Worm (Caenorhabditis elegans) whole organism, L2 larva: ENCODE data around the gene F08G12.3.

Source experiments
- F13H6.1 ChIP-seq: sonication (generic microtip); optimal IDR thresholded peaks from 2 replicates; lab custom pipeline; 2016; ENCODE audit warnings: missing genetic modification characterization, missing compliant biosample characterization
- ama-1 ChIP-seq: fragments of 150-350 bp; optimal IDR thresholded peaks from 2 replicates; lab custom pipeline; 2018; ENCODE audit warnings: inconsistent platforms
- blmp-1 ChIP-seq: sonication (generic microtip); optimal IDR thresholded peaks from 2 replicates; lab custom pipeline; 2017; ENCODE audit warnings: missing genetic modification characterization, mild to moderate bottlenecking, missing compliant biosample characterization, antibody characterized with exemption, moderate library complexity; ENCODE audit not compliant: insufficient read depth
- crh-2 ChIP-seq: sonication (generic microtip); optimal IDR thresholded peaks from 2 replicates; lab custom pipeline; 2017; ENCODE audit warnings: missing biosample characterization, missing genetic modification characterization
- fos-1 ChIP-seq: fragments of 150-350 bp; optimal IDR thresholded peaks from 2 replicates; lab custom pipeline; 2014; ENCODE audit warnings: missing biosample characterization, missing genetic modification characterization
- nhr-129 ChIP-seq: fragments of 150-350 bp; optimal IDR thresholded peaks from 2 replicates; lab custom pipeline; 2014; ENCODE audit warnings: missing biosample characterization, missing genetic modification characterization
- nhr-21 ChIP-seq: fragments of 150-350 bp; optimal IDR thresholded peaks from 2 replicates; lab custom pipeline; 2014; ENCODE audit warnings: missing biosample characterization, missing genetic modification characterization
- nhr-23 ChIP-seq: fragments of 150-350 bp; optimal IDR thresholded peaks from 2 replicates; lab custom pipeline; 2014; ENCODE audit warnings: missing biosample characterization, missing genetic modification reagents, missing genetic modification characterization
- sma-9 ChIP-seq, 2 experiments: fragments of 150-350 bp in 1 of 2; sonication (generic microtip) in 1 of 2; optimal IDR thresholded peaks; 2 replicates each; lab custom pipeline; 2014 to 2016; ENCODE audit warnings: missing genetic modification characterization in 2 of 2, mild to moderate bottlenecking in 1 of 2, missing biosample characterization in 1 of 2, missing compliant biosample characterization in 1 of 2, missing genetic modification reagents in 1 of 2, moderate library complexity in 1 of 2
- unc-55 ChIP-seq: fragments of 150-350 bp; sonication (generic microtip); optimal IDR thresholded peaks from 3 replicates; lab custom pipeline; 2014; ENCODE audit warnings: missing biosample characterization, missing genetic modification reagents, missing genetic modification characterization

F08G12.3 gene

DNA sequence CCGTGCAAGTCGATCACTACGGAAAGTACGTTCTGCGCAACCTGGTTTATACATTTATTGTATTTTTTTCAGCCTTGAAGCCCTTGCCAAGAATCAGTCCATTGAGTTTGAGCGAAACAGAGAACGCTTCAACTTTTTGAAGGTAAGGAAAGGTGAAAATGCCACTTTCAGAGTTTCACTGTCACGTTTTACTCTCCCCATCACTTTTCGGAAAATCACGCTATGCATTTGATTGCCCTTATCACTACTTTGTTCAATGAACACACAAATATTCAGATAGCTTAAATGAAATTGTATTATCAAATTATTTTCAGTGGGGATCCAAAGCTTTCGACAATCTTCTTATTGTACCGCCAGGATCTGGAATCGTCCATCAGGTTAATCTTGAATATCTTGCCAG lies 40.4 kb downstream of the F08G12.3 start:
- TF ChIP-seq nhr-21 (tag; lab: Kevin White, UChicago): no peak
- TF ChIP-seq crh-2 (tag; lab: Kevin White, UChicago): peak; percentile 64

DNA sequence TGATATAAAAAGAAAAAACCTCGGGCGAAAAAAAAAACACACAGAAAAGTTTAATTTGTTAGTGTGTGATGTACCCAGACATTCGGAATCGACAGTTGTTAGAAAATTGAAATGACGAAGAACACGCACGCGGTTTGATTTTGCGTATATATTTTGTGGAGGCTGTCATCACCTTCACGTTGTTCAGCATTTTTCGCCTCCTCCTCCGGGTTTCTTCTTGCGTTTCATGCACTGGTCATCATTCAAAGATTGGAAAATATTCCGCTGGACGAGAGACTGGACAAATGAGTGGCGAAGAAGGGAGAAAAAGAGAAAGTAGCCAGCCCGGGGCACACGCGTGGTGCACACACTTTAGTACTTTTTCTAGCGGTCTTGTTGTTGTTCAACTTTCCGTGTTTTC lies 44.8 kb downstream of the F08G12.3 start:
- TF ChIP-seq ama-1 (lab: Kevin White, UChicago) (no peak), nhr-129 (tag; lab: Kevin White, UChicago) (peak; percentile 52), fos-1 (tag; lab: Kevin White, UChicago) (peak; percentile 27), F13H6.1 (tag; lab: Kevin White, UChicago) (peak; percentile 8), unc-55 (GFP tag; lab: Kevin White, UChicago) (no peak)
- TF ChIP-seq, all 48 proteins: peak for 3

DNA sequence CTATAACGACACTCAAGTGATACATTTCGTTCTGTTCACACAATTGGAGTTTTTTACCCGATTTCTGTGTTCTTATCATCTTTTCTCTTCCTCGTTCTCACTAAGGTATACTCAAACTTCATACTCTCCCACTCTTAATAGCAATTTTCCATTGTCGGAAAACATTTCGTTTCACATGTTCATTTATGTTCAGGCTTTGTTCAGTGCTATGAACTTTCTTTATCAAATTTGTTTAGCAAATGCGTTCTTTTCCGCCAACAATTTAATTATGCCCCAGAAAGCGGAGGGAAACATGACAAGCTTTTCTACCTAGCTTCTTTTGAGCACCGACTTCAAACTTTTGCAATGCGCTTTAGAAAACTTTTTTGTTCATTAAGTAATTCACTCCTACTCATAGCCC lies 45.4 kb downstream of the F08G12.3 start:
- TF ChIP-seq sma-9 (GFP tag; optimal IDR thresholded peaks at IDR 0.05; lab: Kevin White, UChicago): peak; percentile 9
- TF ChIP-seq sma-9 (tag; optimal IDR thresholded peaks at IDR 0.05; lab: Kevin White, UChicago): no peak
- no peak for TF ChIP-seq nhr-23

DNA sequence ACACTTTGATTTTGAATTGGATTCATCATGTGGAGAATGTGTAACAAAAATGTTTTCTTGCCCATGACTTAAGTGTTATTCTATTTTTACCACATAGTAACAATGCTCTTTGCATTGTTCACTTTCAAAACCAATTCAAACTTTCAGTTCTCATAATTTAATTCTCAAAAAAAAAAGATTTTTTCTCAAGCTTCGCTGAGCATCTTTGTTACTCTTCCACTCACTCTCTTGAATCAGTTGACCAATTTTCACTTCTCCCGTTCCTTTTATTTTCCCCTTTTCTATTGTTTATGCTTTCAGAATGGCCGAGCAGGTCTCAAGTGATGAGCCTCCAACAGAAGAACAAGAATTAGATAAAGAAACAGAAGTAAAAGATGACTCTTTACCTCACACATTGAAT lies 46.1 kb downstream of the F08G12.3 start, which contains the start of gene oct-2:
TSS of gene oct-2 (plus strand) at position 301 of the 400 bp plus-strand sequence.
- no peak for TF ChIP-seq nhr-21 (tag; lab: Kevin White, UChicago)

DNA sequence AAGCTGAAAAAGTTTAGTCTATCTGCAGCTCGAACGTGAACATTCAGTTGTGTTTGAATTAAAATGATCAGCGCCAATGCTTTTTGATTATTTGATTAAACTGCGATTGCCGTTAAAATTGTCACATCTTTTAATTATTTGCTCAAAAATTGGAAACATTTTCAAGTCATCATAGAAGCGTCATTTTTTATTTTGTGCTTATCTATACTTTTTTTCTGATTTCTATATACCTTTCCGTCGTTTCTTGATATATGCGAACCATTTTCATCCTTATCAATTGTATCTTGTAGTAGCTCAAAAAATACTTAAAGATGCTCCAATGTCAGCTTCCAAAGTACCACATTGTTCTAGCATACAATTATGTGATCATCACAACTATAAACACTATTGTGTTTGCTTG lies 51.2 kb downstream of the F08G12.3 start:
- TF ChIP-seq blmp-1 (tag; lab: Kevin White, UChicago) (no peak), fos-1 (tag; lab: Kevin White, UChicago) (peak; percentile 50), ama-1 (lab: Kevin White, UChicago) (no peak)
- TF ChIP-seq, all 48 proteins: peak for 1
